Fruit fly (Drosophila melanogaster): ENCODE data around the gene RpL22.

RpL22 gene

dm6 chrX:801157-801872 is 36.4 kb upstream of the RpL22 start, which contains the start of gene Rbf (continued):
- TF ChIP-seq pzg (GFP tag; optimal IDR thresholded peaks at IDR 0.05) (peak; percentile 69), CG3847 (GFP tag; IDR thresholded peaks at IDR 0.05) (peak; percentile 68), cg (GFP tag; optimal IDR thresholded peaks at IDR 0.05) (peak; percentile 52)

dm6 chrX:796397-796989 is 31.6 kb upstream of the RpL22 start:
- TF ChIP-seq CG11085 (GFP tag; IDR thresholded peaks at IDR 0.05) (no peak), NFAT (GFP tag; IDR thresholded peaks at IDR 0.05) (peak; percentile 8; the same call in 1 of the 2 replicates), CG15601 (tag; optimal IDR thresholded peaks at IDR 0.05) (peak; percentile 7), sim (GFP tag; IDR thresholded peaks at IDR 0.05) (no peak), HmgD (GFP tag; optimal IDR thresholded peaks at IDR 0.05) (peak; percentile 18), CG31224 (GFP tag; IDR thresholded peaks at IDR 0.05) (peak; percentile 98), Fer1 (GFP tag; optimal IDR thresholded peaks at IDR 0.05) (peak; percentile 5), gsb-n (tag; optimal IDR thresholded peaks at IDR 0.05) (peak; percentile 21), CG6272 (GFP tag; IDR thresholded peaks at IDR 0.05) (0 out of 2 replicates have a peak, but pooled peaks have one; percentile 31), kni (GFP tag; optimal IDR thresholded peaks at IDR 0.05) (peak; percentile 91), CG6791 (GFP tag; IDR thresholded peaks at IDR 0.05; ENCODE audit: partially characterized antibody) (peak; percentile 98), CG7745 (tag; optimal IDR thresholded peaks at IDR 0.05) (peak; percentile 61), CG3847 (GFP tag; IDR thresholded peaks at IDR 0.05) (0 out of 2 replicates have a peak, but pooled peaks have one; percentile 23), CG32532 (GFP tag; IDR thresholded peaks at IDR 0.05) (peak; percentile 43; the same call in 1 of the 2 replicates), zfh2 (GFP tag; optimal IDR thresholded peaks at IDR 0.05) (peak; percentile 8), Elba2 (GFP tag; optimal IDR thresholded peaks at IDR 0.05) (peak; percentile 99), CG2202 (tag; optimal IDR thresholded peaks at IDR 0.05) (no peak), ftz-f1 (GFP tag; optimal IDR thresholded peaks at IDR 0.05) (peak; percentile 15), CG4424 (GFP tag; optimal IDR thresholded peaks at IDR 0.05) (peak; percentile 3), dm (GFP tag; optimal IDR thresholded peaks at IDR 0.05) (peak; percentile 51), CG10431 (GFP tag; optimal IDR thresholded peaks at IDR 0.05) (peak; percentile 6), MESR4 (GFP tag; optimal IDR thresholded peaks at IDR 0.05) (peak; percentile 11), tx (GFP tag; optimal IDR thresholded peaks at IDR 0.05) (no peak), CG3726 (GFP tag; IDR thresholded peaks at IDR 0.05) (no peak), Stat92E (GFP tag; optimal IDR thresholded peaks at IDR 0.05) (peak in 1 of 3 experiments; percentile 86), CG3281 (GFP tag; optimal IDR thresholded peaks at IDR 0.05) (peak; percentile 15), PHDP (tag; optimal IDR thresholded peaks at IDR 0.05) (no peak), Myb (GFP tag; optimal IDR thresholded peaks at IDR 0.05) (peak; percentile 22), Hand (GFP tag; optimal IDR thresholded peaks at IDR 0.05) (no peak), CG1024 (GFP tag; IDR thresholded peaks at IDR 0.05) (no peak), ato (GFP tag; IDR thresholded peaks at IDR 0.05; ENCODE audit: partially characterized antibody) (peak; percentile 94), CG15479 (GFP tag; optimal IDR thresholded peaks at IDR 0.05) (peak; percentile 42), Lhr (GFP tag; optimal IDR thresholded peaks at IDR 0.05) (peak; percentile 100), fd64A (GFP tag; optimal IDR thresholded peaks at IDR 0.05) (peak; percentile 21), Xrp1 (GFP tag; IDR thresholded peaks at IDR 0.05) (peak; percentile 52; the same call in 1 of the 2 replicates), wor (GFP tag; IDR thresholded peaks at IDR 0.05) (no peak), lbe (GFP tag; optimal IDR thresholded peaks at IDR 0.05) (peak; percentile 46), HLHmδ (GFP tag; optimal IDR thresholded peaks at IDR 0.05) (peak; percentile 41), CG2120 (GFP tag; optimal IDR thresholded peaks at IDR 0.05) (peak; percentile 53), CG13894 (tag; optimal IDR thresholded peaks at IDR 0.05) (peak; percentile 44), Ets65A (GFP tag) (peak; percentile 50), sug (tag; optimal IDR thresholded peaks at IDR 0.05) (peak; percentile 41), slbo (GFP tag; IDR thresholded peaks at IDR 0.05) (peak; percentile 43; the same call in 1 of the 2 replicates), gfzf (GFP tag; optimal IDR thresholded peaks at IDR 0.05) (no peak)
